Worm (Caenorhabditis elegans): ENCODE data around the gene nhr-40.
A peak's percentile ranks its signal among the peaks of the same experiment; 100 is the strongest.

The nhr-40 gene

ce11 chrX:2640556-2640955, 46.8 kb downstream of the nhr-40 start:
- no peak for TF ChIP-seq mab-5 (tag; optimal IDR thresholded peaks at IDR 0.05)
- TF ChIP-seq egl-27 (tag; optimal IDR thresholded peaks at IDR 0.05), result no peak
- no peak for TF ChIP-seq ceh-82 (tag; optimal IDR thresholded peaks at IDR 0.05)
- TF ChIP-seq aly-2 (tag; optimal IDR thresholded peaks at IDR 0.05), result no peak
- no peak for TF ChIP-seq elt-1 (tag; optimal IDR thresholded peaks at IDR 0.05)
- no peak for TF ChIP-seq alr-1 (tag; optimal IDR thresholded peaks at IDR 0.05)
- no peak for TF ChIP-seq nhr-23 (tag; optimal IDR thresholded peaks at IDR 0.05)
- TF ChIP-seq ztf-11 (tag; optimal IDR thresholded peaks at IDR 0.05), result no peak
- no peak for TF ChIP-seq lin-13 (GFP tag; optimal IDR thresholded peaks at IDR 0.05)

ce11 chrX:2641094-2641493, 47.3 kb downstream of the nhr-40 start:
- TF ChIP-seq unc-55 (GFP tag; optimal IDR thresholded peaks at IDR 0.05), result peak; percentile 4
- TF ChIP-seq snpc-4 (tag; optimal IDR thresholded peaks at IDR 0.05), result no peak

ce11 chrX:2654334-2654733, 60.5 kb downstream of the nhr-40 start:
- TF ChIP-seq C34F6.9 (tag; optimal IDR thresholded peaks at IDR 0.05) (peak; percentile 25), nhr-12 (tag; optimal IDR thresholded peaks at IDR 0.05) (no peak)
